Fruit fly (Drosophila melanogaster) whole organism, prepupa: ENCODE results near the gene CG2663.

Experiments used
- CG10631 ChIP-seq: fragments of 200-800 bp; sonication (Bioruptor generic); optimal IDR thresholded peaks from 2 replicates; lab custom pipeline; 2016; ENCODE audit warnings: missing biosample characterization, missing genetic modification characterization
- CG10669 ChIP-seq: fragments of 200-800 bp; sonication (Bioruptor generic); optimal IDR thresholded peaks from 3 replicates; lab custom pipeline; 2018; ENCODE audit warnings: missing biosample characterization, mild to moderate bottlenecking, missing genetic modification characterization, moderate library complexity
- CG11294 ChIP-seq: fragments of 200-800 bp; sonication (Bioruptor generic); IDR thresholded peaks from 2 replicates; pipeline ENCODE4 v1.3.6; 2022; ENCODE audit warnings: missing biosample characterization, missing genetic modification characterization
- CG11762 ChIP-seq: fragments of 200-800 bp; sonication (Bioruptor generic); optimal IDR thresholded peaks from 3 replicates; lab custom pipeline; 2016; ENCODE audit warnings: missing biosample characterization, missing genetic modification characterization; ENCODE audit not compliant: insufficient read depth
- CG11902 ChIP-seq: fragments of 200-800 bp; sonication (Bioruptor generic); optimal IDR thresholded peaks from 3 replicates; lab custom pipeline; 2016; ENCODE audit warnings: missing biosample characterization, missing genetic modification characterization
- CG15336 ChIP-seq: fragments of 200-800 bp; sonication (Bioruptor generic); IDR thresholded peaks from 2 replicates; pipeline ENCODE4 v1.3.6; 2022; ENCODE audit warnings: missing biosample characterization, missing genetic modification characterization
- CG1621 ChIP-seq: fragments of 200-800 bp; sonication (Bioruptor generic); optimal IDR thresholded peaks from 3 replicates; lab custom pipeline; 2018; ENCODE audit warnings: missing biosample characterization, mild to moderate bottlenecking, missing genetic modification characterization
- CG3032 ChIP-seq: fragments of 200-800 bp; optimal IDR thresholded peaks from 2 replicates; lab custom pipeline; 2019; ENCODE audit warnings: missing biosample characterization, mild to moderate bottlenecking, missing genetic modification characterization, moderate library complexity
- CG32006 ChIP-seq: fragments of 200-800 bp; sonication (Bioruptor generic); optimal IDR thresholded peaks from 3 replicates; lab custom pipeline; 2017; ENCODE audit warnings: missing biosample characterization, mild to moderate bottlenecking, missing genetic modification characterization
- CG34406 ChIP-seq: fragments of 200-800 bp; sonication (Bioruptor generic); optimal IDR thresholded peaks from 3 replicates; lab custom pipeline; 2016; ENCODE audit warnings: missing biosample characterization, missing genetic modification characterization
- CG3919 ChIP-seq: fragments of 200-800 bp; sonication (Bioruptor generic); optimal IDR thresholded peaks from 3 replicates; lab custom pipeline; 2016; ENCODE audit warnings: missing biosample characterization, missing genetic modification characterization
- CG4318 ChIP-seq: fragments of 200-800 bp; sonication (Bioruptor generic); optimal IDR thresholded peaks from 3 replicates; lab custom pipeline; 2017; ENCODE audit warnings: missing biosample characterization, mild to moderate bottlenecking, missing genetic modification characterization
- CG6276 ChIP-seq: fragments of 200-800 bp; sonication (Bioruptor generic); optimal IDR thresholded peaks from 2 replicates; lab custom pipeline; 2017; ENCODE audit warnings: missing biosample characterization, mild to moderate bottlenecking, missing genetic modification characterization
- CG8119 ChIP-seq: fragments of 200-800 bp; sonication (Bioruptor generic); IDR thresholded peaks from 3 replicates; pipeline ENCODE4 v1.3.6; 2022; ENCODE audit warnings: missing biosample characterization, missing genetic modification characterization
- CG8319 ChIP-seq: fragments of 200-800 bp; sonication (Bioruptor generic); optimal IDR thresholded peaks from 3 replicates; lab custom pipeline; 2016; ENCODE audit warnings: missing biosample characterization, missing genetic modification characterization
- CG9139 ChIP-seq: fragments of 200-800 bp; sonication (Bioruptor generic); optimal IDR thresholded peaks from 3 replicates; lab custom pipeline; 2017; ENCODE audit warnings: missing biosample characterization, mild to moderate bottlenecking, missing genetic modification characterization
- Eip75B ChIP-seq: fragments of 200-800 bp; sonication (Bioruptor generic); optimal IDR thresholded peaks from 3 replicates; lab custom pipeline; 2016; ENCODE audit warnings: missing biosample characterization, missing genetic modification characterization
- Eip93F ChIP-seq: fragments of 200-800 bp; sonication (Bioruptor generic); optimal IDR thresholded peaks from 2 replicates; lab custom pipeline; 2016; ENCODE audit warnings: missing biosample characterization, mild to moderate bottlenecking, missing genetic modification characterization
- Ets21C ChIP-seq: fragments of 200-800 bp; sonication (Bioruptor generic); optimal IDR thresholded peaks from 3 replicates; lab custom pipeline; 2016; ENCODE audit warnings: missing biosample characterization, missing genetic modification characterization
- Hr38 ChIP-seq: sonication (Bioruptor generic); optimal IDR thresholded peaks from 2 replicates; lab custom pipeline; 2016; ENCODE audit warnings: missing biosample characterization, missing genetic modification characterization
- Hr4 ChIP-seq: fragments of 200-800 bp; sonication (Bioruptor generic); optimal IDR thresholded peaks from 3 replicates; lab custom pipeline; 2016; ENCODE audit warnings: missing biosample characterization, missing genetic modification characterization
- Lpt ChIP-seq: fragments of 200-800 bp; sonication (Bioruptor generic); optimal IDR thresholded peaks from 3 replicates; lab custom pipeline; 2016; ENCODE audit warnings: missing biosample characterization, missing genetic modification characterization
- Met ChIP-seq: fragments of 200-800 bp; sonication (Bioruptor generic); optimal IDR thresholded peaks from 3 replicates; lab custom pipeline; 2016; ENCODE audit warnings: missing biosample characterization, missing genetic modification characterization
- OdsH ChIP-seq: fragments of 200-800 bp; sonication (Bioruptor generic); optimal IDR thresholded peaks from 3 replicates; lab custom pipeline; 2016; ENCODE audit warnings: missing biosample characterization, missing genetic modification characterization
- Smox ChIP-seq: fragments of 200-800 bp; sonication (Bioruptor generic); optimal IDR thresholded peaks from 3 replicates; lab custom pipeline; 2016; ENCODE audit warnings: missing biosample characterization, missing genetic modification characterization
- Sox102F ChIP-seq: fragments of 200-800 bp; sonication (Bioruptor generic); optimal IDR thresholded peaks from 2 replicates; lab custom pipeline; 2016; ENCODE audit warnings: missing biosample characterization, mild to moderate bottlenecking, missing genetic modification characterization
- Sox14 ChIP-seq: fragments of 200-800 bp; sonication (Bioruptor generic); optimal IDR thresholded peaks from 3 replicates; lab custom pipeline; 2016; ENCODE audit warnings: missing biosample characterization, missing genetic modification characterization
- Sox15 ChIP-seq: fragments of 200-800 bp; sonication (Bioruptor generic); optimal IDR thresholded peaks from 3 replicates; lab custom pipeline; 2016; ENCODE audit warnings: missing biosample characterization, missing genetic modification characterization
- achi ChIP-seq: fragments of 200-800 bp; sonication (Bioruptor generic); optimal IDR thresholded peaks from 3 replicates; lab custom pipeline; 2016; ENCODE audit warnings: missing biosample characterization, missing genetic modification characterization
- acj6 ChIP-seq: fragments of 200-800 bp; sonication (Bioruptor generic); optimal IDR thresholded peaks from 3 replicates; lab custom pipeline; 2016; ENCODE audit warnings: missing biosample characterization, missing genetic modification characterization
- dac ChIP-seq: fragments of 200-800 bp; sonication (Bioruptor generic); optimal IDR thresholded peaks from 2 replicates; lab custom pipeline; 2017; ENCODE audit warnings: missing biosample characterization, mild to moderate bottlenecking, missing genetic modification characterization
- dsx ChIP-seq: fragments of 200-800 bp; optimal IDR thresholded peaks from 3 replicates; lab custom pipeline; 2019; ENCODE audit warnings: missing biosample characterization, mild to moderate bottlenecking, missing genetic modification characterization, moderate library complexity; ENCODE audit not compliant: poor library complexity, severe bottlenecking
- eg ChIP-seq: fragments of 200-800 bp; sonication (Bioruptor generic); IDR thresholded peaks from 3 replicates; pipeline ENCODE4 v1.3.6; 2022; ENCODE audit warnings: missing biosample characterization, missing genetic modification characterization
- fd59A ChIP-seq: fragments of 200-800 bp; sonication (Bioruptor generic); optimal IDR thresholded peaks from 2 replicates; lab custom pipeline; 2017; ENCODE audit warnings: missing biosample characterization, mild to moderate bottlenecking, missing genetic modification characterization, missing genetic modification reagents
- fd85E ChIP-seq: fragments of 200-800 bp; sonication (Bioruptor generic); optimal IDR thresholded peaks from 3 replicates; lab custom pipeline; 2016; ENCODE audit warnings: missing biosample characterization, missing genetic modification characterization
- fkh ChIP-seq: fragments of 200-800 bp; sonication (Bioruptor generic); optimal IDR thresholded peaks from 3 replicates; lab custom pipeline; 2017; ENCODE audit warnings: missing biosample characterization, mild to moderate bottlenecking, missing genetic modification characterization, moderate library complexity
- lz ChIP-seq: fragments of 200-800 bp; sonication (Bioruptor generic); optimal IDR thresholded peaks from 3 replicates; lab custom pipeline; 2016; ENCODE audit warnings: missing biosample characterization, missing genetic modification characterization
- net ChIP-seq: fragments of 200-800 bp; sonication (Bioruptor generic); optimal IDR thresholded peaks from 3 replicates; lab custom pipeline; 2016; ENCODE audit warnings: missing biosample characterization, missing genetic modification characterization
- pdm3 ChIP-seq: fragments of 200-800 bp; sonication (Bioruptor generic); optimal IDR thresholded peaks from 3 replicates; lab custom pipeline; 2016; ENCODE audit warnings: missing biosample characterization, missing genetic modification characterization
- salr ChIP-seq, 2 experiments: fragments of 200-800 bp; sonication (Bioruptor generic); optimal IDR thresholded peaks; 3 replicates each; lab custom pipeline; 2016 to 2018; ENCODE audit warnings: missing biosample characterization in 2 of 2, missing genetic modification characterization in 2 of 2, mild to moderate bottlenecking in 1 of 2
- spab ChIP-seq: fragments of 200-800 bp; sonication (Bioruptor generic); optimal IDR thresholded peaks from 2 replicates; lab custom pipeline; 2017; ENCODE audit warnings: missing biosample characterization, mild to moderate bottlenecking, missing genetic modification characterization, missing genetic modification reagents
- topi ChIP-seq: fragments of 200-800 bp; sonication (Bioruptor generic); optimal IDR thresholded peaks from 3 replicates; lab custom pipeline; 2016; ENCODE audit warnings: missing biosample characterization, missing genetic modification characterization
- vri ChIP-seq: fragments of 200-800 bp; sonication (Bioruptor generic); optimal IDR thresholded peaks from 3 replicates; lab custom pipeline; 2016; ENCODE audit warnings: missing biosample characterization, mild to moderate bottlenecking, missing genetic modification characterization

The CG2663 gene

dm6 chr3R:5403963-5404362 lies at the start of gene CG2663 (continued):
- TF ChIP-seq CG11902 (GFP tag; lab: Kevin White, UChicago) (no peak), CG8119 (0 out of 3 replicates have a peak, but pooled peaks have one; percentile 22), OdsH (GFP tag; lab: Kevin White, UChicago) (no peak), Eip75B (no peak), acj6 (GFP tag; lab: Kevin White, UChicago) (no peak), CG1621 (tag; lab: Kevin White, UChicago) (peak; percentile 2), CG9139 (GFP tag; lab: Kevin White, UChicago) (no peak)

dm6 chr3R:5438750-5439149 lies 34.8 kb upstream of the CG2663 start:
- TF ChIP-seq Hr38 (no peak), fkh (GFP tag; lab: Kevin White, UChicago) (peak; percentile 65), Sox14 (GFP tag; lab: Kevin White, UChicago) (peak; percentile 24)
- TF ChIP-seq, all 60 proteins: peak for 2

DNA sequence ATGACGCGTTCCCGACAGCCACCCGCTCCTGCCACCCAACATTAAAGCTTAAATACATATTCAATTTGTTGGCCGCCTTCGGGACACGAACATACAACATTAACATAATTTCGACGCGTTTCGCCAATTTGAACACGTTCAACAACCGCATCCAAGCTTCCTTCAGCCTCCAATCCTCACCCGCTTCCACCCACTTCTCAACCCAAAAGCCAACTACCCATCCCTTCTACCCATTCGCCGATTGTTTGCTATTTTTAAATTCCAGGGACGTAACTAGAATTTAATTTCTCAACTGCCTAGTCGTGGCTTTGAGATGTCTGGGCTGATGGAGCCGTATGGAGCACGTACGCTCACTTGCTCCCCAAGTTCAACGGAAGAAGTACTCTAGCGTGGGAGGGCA lies 25.9 kb upstream of the CG2663 start:
- TF ChIP-seq CG32006 (no peak), salr (GFP tag; optimal IDR thresholded peaks at IDR 0.05; lab: Kevin White, UChicago) (no peak), dac (GFP tag; lab: Kevin White, UChicago) (no peak), Hr4 (no peak), topi (no peak), net (GFP tag; lab: Kevin White, UChicago) (no peak), CG11294 (GFP tag; lab: Robert Waterston, UW) (no peak), acj6 (GFP tag; lab: Kevin White, UChicago) (no peak), vri (GFP tag; lab: Kevin White, UChicago) (no peak), fd85E (no peak), spab (no peak), CG8119 (no peak), eg (GFP tag; lab: Robert Waterston, UW) (no peak), dsx (GFP tag; lab: Kevin White, UChicago) (no peak), Lpt (GFP tag; lab: Kevin White, UChicago) (no peak), Ets21C (no peak), Hr38 (no peak)

DNA sequence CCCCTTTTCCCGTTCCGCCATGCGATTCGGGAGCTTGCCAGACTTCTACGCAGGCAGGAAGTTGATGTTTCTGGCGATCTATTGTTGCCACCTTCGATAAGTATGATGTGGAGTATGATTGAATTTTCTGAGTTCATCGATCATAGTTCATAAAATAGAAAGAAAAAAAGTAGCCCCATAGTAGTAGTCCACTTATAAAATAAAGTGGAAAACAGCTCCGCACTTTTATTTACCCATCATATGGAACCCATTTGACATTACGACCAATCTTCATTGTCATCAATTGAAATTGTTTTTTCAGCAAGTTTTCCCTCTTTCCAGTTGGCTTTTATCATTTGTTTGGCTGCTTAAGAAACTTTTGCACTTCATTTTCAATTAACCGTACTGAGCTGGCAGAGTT lies 23.2 kb upstream of the CG2663 start, which contains the start of gene CG12147:
TSS of gene CG12147 (minus strand) at position 101 of the 400 bp plus-strand sequence.
- TF ChIP-seq CG3919 (GFP tag; lab: Kevin White, UChicago) (no peak), salr (GFP tag; optimal IDR thresholded peaks at IDR 0.05; lab: Kevin White, UChicago) (no peak), CG11762 (no peak), CG4318 (GFP tag; lab: Kevin White, UChicago) (no peak), CG3032 (tag; lab: Kevin White, UChicago) (no peak), Sox15 (no peak), fd59A (GFP tag; lab: Kevin White, UChicago) (no peak), CG10669 (GFP tag; lab: Kevin White, UChicago) (no peak), CG8319 (GFP tag; lab: Kevin White, UChicago) (no peak), CG10631 (GFP tag; lab: Kevin White, UChicago) (no peak), lz (GFP tag; lab: Kevin White, UChicago) (no peak), dsx (GFP tag; lab: Kevin White, UChicago) (no peak), spab (no peak)

- TF ChIP-seq dac (GFP tag; lab: Kevin White, UChicago), result no peak
- peak; percentile 16 for TF ChIP-seq Smox (GFP tag; lab: Kevin White, UChicago)
- TF ChIP-seq CG8119, result peak; percentile 51; the same call in 1 of the 3 replicates
- no peak for TF ChIP-seq CG10669 (GFP tag; lab: Kevin White, UChicago)
- peak; percentile 48 for TF ChIP-seq CG15336 (GFP tag; lab: Robert Waterston, UW)
- peak; percentile 26 for TF ChIP-seq achi (GFP tag; lab: Kevin White, UChicago)
- no peak for TF ChIP-seq Eip93F (GFP tag; lab: Kevin White, UChicago)
- peak; percentile 35 for TF ChIP-seq CG3919 (GFP tag; lab: Kevin White, UChicago)
- peak; percentile 38 for TF ChIP-seq CG32006
- peak; percentile 8 for TF ChIP-seq CG34406
- peak; percentile 56 for TF ChIP-seq topi
- peak; percentile 20 for TF ChIP-seq Sox102F (GFP tag; lab: Kevin White, UChicago)
- TF ChIP-seq CG6276 (GFP tag; lab: Kevin White, UChicago), result peak; percentile 31
- TF ChIP-seq Met, result peak; percentile 10
- TF ChIP-seq pdm3 (GFP tag; lab: Kevin White, UChicago), result peak; percentile 31
- TF ChIP-seq CG11762, result no peak
- peak; percentile 29 for TF ChIP-seq acj6 (GFP tag; lab: Kevin White, UChicago)
- TF ChIP-seq vri (GFP tag; lab: Kevin White, UChicago), result no peak
- no peak for TF ChIP-seq CG9139 (GFP tag; lab: Kevin White, UChicago)
- no peak for TF ChIP-seq Ets21C
- TF ChIP-seq Hr4, result peak; percentile 62
- TF ChIP-seq fkh (GFP tag; lab: Kevin White, UChicago), result no peak
- TF ChIP-seq CG4318 (GFP tag; lab: Kevin White, UChicago), result peak; percentile 26
Measured at dm6 chr3R:5422123-5422522, 18.2 kb upstream of the CG2663 start.
